Worm (Caenorhabditis elegans): ENCODE results near the gene rhgf-2.

DNA sequence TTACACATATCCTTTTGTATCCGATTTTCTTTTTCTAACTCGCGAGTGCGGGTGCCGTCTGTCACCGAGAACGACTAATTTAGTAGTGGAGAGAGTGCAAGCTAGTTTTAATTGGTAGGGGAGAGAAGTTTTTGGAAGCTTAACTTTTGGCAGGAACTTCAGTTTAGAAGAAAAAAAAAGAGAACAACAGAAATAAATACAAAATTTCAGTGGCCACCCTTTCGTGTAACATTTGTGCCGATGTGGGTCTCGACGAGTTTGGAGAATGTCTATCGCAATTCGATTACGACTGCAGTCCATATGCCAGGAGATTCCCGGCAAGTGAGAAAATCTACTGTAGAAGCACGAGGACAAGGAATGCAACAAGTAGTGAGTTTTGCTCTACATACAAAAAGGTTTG, 32.4 kb upstream of the rhgf-2 start:
- TF ChIP-seq ama-1 (optimal IDR thresholded peaks at IDR 0.05), result no peak
- TF ChIP-seq dve-1 (tag; optimal IDR thresholded peaks at IDR 0.05), result no peak
- no peak for TF ChIP-seq ceh-9 (tag; optimal IDR thresholded peaks at IDR 0.05)
- no peak for TF ChIP-seq ets-4 (tag; optimal IDR thresholded peaks at IDR 0.05)
